Worm (Caenorhabditis elegans) whole organism, late embryonic: Measurements from ENCODE around the gene dnj-2.

Experiments used
- C08G9.2 ChIP-seq: sonication (generic microtip); optimal IDR thresholded peaks from 2 replicates; lab custom pipeline; 2016; ENCODE audit warnings: mild to moderate bottlenecking, missing genetic modification characterization, moderate library complexity, missing compliant biosample characterization
- C38D4.7 ChIP-seq: fragments of 200-800 bp; sonication (Bioruptor generic); optimal IDR thresholded peaks from 2 replicates; lab custom pipeline; 2018; ENCODE audit warnings: mild to moderate bottlenecking, missing genetic modification characterization, moderate library complexity, missing compliant biosample characterization
- F13H6.1 ChIP-seq: sonication (generic microtip); optimal IDR thresholded peaks from 2 replicates; lab custom pipeline; 2016; ENCODE audit warnings: missing genetic modification characterization, missing compliant biosample characterization
- K09A11.1 ChIP-seq: sonication (generic microtip); optimal IDR thresholded peaks from 2 replicates; lab custom pipeline; 2017; ENCODE audit warnings: antibody characterized with exemption, mild to moderate bottlenecking, missing genetic modification characterization, missing compliant biosample characterization; ENCODE audit not compliant: insufficient read depth
- T23F11.4 ChIP-seq: fragments of 200-800 bp; sonication (Bioruptor generic); optimal IDR thresholded peaks from 2 replicates; lab custom pipeline; 2018; ENCODE audit warnings: mild to moderate bottlenecking, missing genetic modification characterization, missing compliant biosample characterization
- Y22D7AL.16 ChIP-seq: sonication (generic microtip); optimal IDR thresholded peaks from 2 replicates; lab custom pipeline; 2016; ENCODE audit warnings: missing genetic modification characterization, missing compliant biosample characterization
- ahr-1 ChIP-seq: sonication (generic microtip); optimal IDR thresholded peaks from 2 replicates; lab custom pipeline; 2016; ENCODE audit warnings: missing genetic modification characterization, missing compliant biosample characterization
- ceh-18 ChIP-seq: sonication (generic microtip); optimal IDR thresholded peaks from 2 replicates; lab custom pipeline; 2016; ENCODE audit warnings: missing genetic modification characterization, missing compliant biosample characterization
- ceh-19 ChIP-seq: fragments of 200-800 bp; sonication (Bioruptor generic); optimal IDR thresholded peaks from 2 replicates; lab custom pipeline; 2018; ENCODE audit warnings: mild to moderate bottlenecking, missing genetic modification characterization, missing compliant biosample characterization
- ceh-2 ChIP-seq: sonication (generic microtip); optimal IDR thresholded peaks from 2 replicates; lab custom pipeline; 2016; ENCODE audit warnings: missing genotype, missing genetic modification characterization, missing compliant biosample characterization
- ceh-24 ChIP-seq: sonication (generic microtip); optimal IDR thresholded peaks from 2 replicates; lab custom pipeline; 2016; ENCODE audit warnings: mild to moderate bottlenecking, missing genetic modification characterization, missing compliant biosample characterization
- ceh-30 ChIP-seq: fragments of 150-350 bp; optimal IDR thresholded peaks from 2 replicates; lab custom pipeline; 2014; ENCODE audit warnings: missing biosample characterization, missing genetic modification characterization
- ceh-31 ChIP-seq: sonication (generic microtip); optimal IDR thresholded peaks from 2 replicates; lab custom pipeline; 2016; ENCODE audit warnings: missing genetic modification characterization, missing compliant biosample characterization
- ceh-34 ChIP-seq: sonication (generic microtip); optimal IDR thresholded peaks from 2 replicates; lab custom pipeline; 2016; ENCODE audit warnings: mild to moderate bottlenecking, missing genetic modification characterization, missing compliant biosample characterization
- ceh-48 ChIP-seq: sonication (generic microtip); optimal IDR thresholded peaks from 2 replicates; lab custom pipeline; 2016; ENCODE audit warnings: missing genetic modification characterization, inconsistent platforms, missing compliant biosample characterization
- ceh-6 ChIP-seq: fragments of 200-800 bp; sonication (Bioruptor generic); optimal IDR thresholded peaks from 2 replicates; lab custom pipeline; 2018; ENCODE audit warnings: mild to moderate bottlenecking, missing genetic modification characterization, missing compliant biosample characterization
- che-1 ChIP-seq: sonication (generic microtip); optimal IDR thresholded peaks from 2 replicates; lab custom pipeline; 2016; ENCODE audit warnings: mild to moderate bottlenecking, missing genetic modification characterization, missing compliant biosample characterization
- dmd-4 ChIP-seq: sonication (generic microtip); optimal IDR thresholded peaks from 2 replicates; lab custom pipeline; 2016; ENCODE audit warnings: borderline replicate concordance, missing genetic modification characterization, missing compliant biosample characterization
- elt-2 ChIP-seq: sonication (generic microtip); optimal IDR thresholded peaks from 2 replicates; lab custom pipeline; 2016; ENCODE audit warnings: missing genetic modification reagents, missing genetic modification characterization, missing compliant biosample characterization
- ets-4 ChIP-seq: sonication (generic microtip); optimal IDR thresholded peaks from 2 replicates; lab custom pipeline; 2016; ENCODE audit warnings: missing genetic modification characterization, missing compliant biosample characterization
- eyg-1 ChIP-seq: sonication (generic microtip); optimal IDR thresholded peaks from 2 replicates; lab custom pipeline; 2016; ENCODE audit warnings: missing genotype, missing genetic modification characterization, missing compliant biosample characterization
- fax-1 ChIP-seq: sonication (generic microtip); optimal IDR thresholded peaks from 2 replicates; lab custom pipeline; 2016; ENCODE audit warnings: missing genotype, missing genetic modification characterization, missing compliant biosample characterization
- fkh-10 ChIP-seq: fragments of 150-350 bp; optimal IDR thresholded peaks from 2 replicates; lab custom pipeline; 2014; ENCODE audit warnings: missing biosample characterization, missing genetic modification reagents, missing genetic modification characterization
- fkh-6 ChIP-seq: sonication (generic microtip); optimal IDR thresholded peaks from 2 replicates; lab custom pipeline; 2016; ENCODE audit warnings: missing genetic modification characterization, missing compliant biosample characterization
- gmeb-2 ChIP-seq: sonication (generic microtip); optimal IDR thresholded peaks from 2 replicates; lab custom pipeline; 2016; ENCODE audit warnings: missing genetic modification characterization, inconsistent platforms, missing compliant biosample characterization
- hlh-13 ChIP-seq: fragments of 200-800 bp; sonication (Bioruptor generic); optimal IDR thresholded peaks from 2 replicates; lab custom pipeline; 2018; ENCODE audit warnings: mild to moderate bottlenecking, missing genetic modification characterization, missing compliant biosample characterization
- hlh-30 ChIP-seq: sonication (generic microtip); optimal IDR thresholded peaks from 2 replicates; lab custom pipeline; 2017; ENCODE audit warnings: antibody characterized with exemption, missing genetic modification characterization, missing compliant biosample characterization; ENCODE audit not compliant: insufficient read depth
- hlh-8 ChIP-seq: sonication (generic microtip); optimal IDR thresholded peaks from 2 replicates; lab custom pipeline; 2016; ENCODE audit warnings: missing genotype, missing genetic modification characterization, missing compliant biosample characterization
- lim-6 ChIP-seq: sonication (generic microtip); optimal IDR thresholded peaks from 2 replicates; lab custom pipeline; 2016; ENCODE audit warnings: missing genetic modification characterization, missing compliant biosample characterization
- lin-11 ChIP-seq: fragments of 200-800 bp; sonication (Bioruptor generic); optimal IDR thresholded peaks from 2 replicates; lab custom pipeline; 2018; ENCODE audit warnings: mild to moderate bottlenecking, missing genetic modification characterization, missing compliant biosample characterization
- mec-3 ChIP-seq: sonication (generic microtip); optimal IDR thresholded peaks from 2 replicates; lab custom pipeline; 2016; ENCODE audit warnings: borderline replicate concordance, missing genetic modification characterization, missing compliant biosample characterization
- nfya-1 ChIP-seq: sonication (generic microtip); optimal IDR thresholded peaks from 2 replicates; lab custom pipeline; 2017; ENCODE audit warnings: missing genetic modification characterization, mild to moderate bottlenecking, missing compliant biosample characterization, antibody characterized with exemption, moderate library complexity
- nhr-11 ChIP-seq: fragments of 150-350 bp; optimal IDR thresholded peaks from 2 replicates; lab custom pipeline; 2014; ENCODE audit warnings: missing biosample characterization, missing genetic modification characterization
- nhr-232 ChIP-seq: sonication (generic microtip); optimal IDR thresholded peaks from 2 replicates; lab custom pipeline; 2016; ENCODE audit warnings: missing genetic modification characterization, missing compliant biosample characterization
- odd-2 ChIP-seq: sonication (generic microtip); optimal IDR thresholded peaks from 2 replicates; lab custom pipeline; 2017; ENCODE audit warnings: antibody characterized with exemption, mild to moderate bottlenecking, missing genetic modification characterization, missing compliant biosample characterization
- pag-3 ChIP-seq: sonication (generic microtip); optimal IDR thresholded peaks from 2 replicates; lab custom pipeline; 2016; ENCODE audit warnings: missing compliant biosample characterization, missing genetic modification characterization, borderline replicate concordance
- pat-9 ChIP-seq: fragments of 200-800 bp; sonication (Bioruptor generic); optimal IDR thresholded peaks from 2 replicates; lab custom pipeline; 2018; ENCODE audit warnings: mild to moderate bottlenecking, missing genetic modification characterization, moderate library complexity, missing compliant biosample characterization
- pax-1 ChIP-seq: fragments of 150-350 bp; optimal IDR thresholded peaks from 2 replicates; lab custom pipeline; 2014; ENCODE audit warnings: missing biosample characterization, missing genetic modification characterization
- pqm-1 ChIP-seq: sonication (generic microtip); optimal IDR thresholded peaks from 2 replicates; lab custom pipeline; 2016; ENCODE audit warnings: missing genetic modification characterization, missing compliant biosample characterization
- pros-1 ChIP-seq: fragments of 150-350 bp; optimal IDR thresholded peaks from 2 replicates; lab custom pipeline; 2014; ENCODE audit warnings: missing biosample characterization, missing genetic modification reagents, missing genetic modification characterization
- ref-2 ChIP-seq: sonication (generic microtip); optimal IDR thresholded peaks from 2 replicates; lab custom pipeline; 2016; ENCODE audit warnings: missing genetic modification characterization, missing compliant biosample characterization
- sdc-2 ChIP-seq: sonication (generic microtip); optimal IDR thresholded peaks from 2 replicates; lab custom pipeline; 2016; ENCODE audit warnings: missing genotype, missing genetic modification characterization, missing compliant biosample characterization
- sox-2 ChIP-seq: fragments of 200-800 bp; sonication (Bioruptor generic); IDR thresholded peaks from 2 replicates; pipeline ENCODE4 v1.3.6; 2022; ENCODE audit warnings: missing genetic modification reagents, missing genetic modification characterization, missing compliant biosample characterization
- sox-4 ChIP-seq: sonication (generic microtip); optimal IDR thresholded peaks from 2 replicates; lab custom pipeline; 2017; ENCODE audit warnings: mild to moderate bottlenecking, missing genetic modification characterization, inconsistent platforms, missing compliant biosample characterization
- syd-9 ChIP-seq: sonication (generic microtip); optimal IDR thresholded peaks from 2 replicates; lab custom pipeline; 2016; ENCODE audit warnings: mild to moderate bottlenecking, missing genetic modification characterization, moderate library complexity, missing compliant biosample characterization
- tbx-2 ChIP-seq: sonication (generic microtip); optimal IDR thresholded peaks from 2 replicates; lab custom pipeline; 2016; ENCODE audit warnings: missing genetic modification characterization, missing compliant biosample characterization
- tbx-7 ChIP-seq: sonication (generic microtip); optimal IDR thresholded peaks from 2 replicates; lab custom pipeline; 2016; ENCODE audit warnings: missing genotype, missing genetic modification characterization, missing compliant biosample characterization
- ttx-3 ChIP-seq: sonication (generic microtip); optimal IDR thresholded peaks from 2 replicates; lab custom pipeline; 2016; ENCODE audit warnings: missing genetic modification reagents, missing genetic modification characterization, missing compliant biosample characterization
- unc-3 ChIP-seq, 2 experiments: fragments of 200-800 bp in 1 of 2; sonication (Bioruptor generic) in 1 of 2; sonication (generic microtip) in 1 of 2; conservative IDR thresholded peaks in 1 of 2; optimal IDR thresholded peaks in 1 of 2; 2 replicates each; pipeline versions ENCODE4 v1.3.6 to Lab custom; 2016 to 2022; ENCODE audit warnings: missing compliant biosample characterization in 2 of 2, missing genetic modification characterization in 2 of 2, missing genetic modification reagents in 1 of 2
- unc-42 ChIP-seq: sonication (generic microtip); optimal IDR thresholded peaks from 2 replicates; lab custom pipeline; 2016; ENCODE audit warnings: missing genotype, missing genetic modification characterization, missing compliant biosample characterization
- unc-55 ChIP-seq: sonication (generic microtip); optimal IDR thresholded peaks from 2 replicates; lab custom pipeline; 2017; ENCODE audit warnings: missing biosample characterization, missing genetic modification reagents, missing genetic modification characterization
- zip-5 ChIP-seq: sonication (generic microtip); optimal IDR thresholded peaks from 2 replicates; lab custom pipeline; 2016; ENCODE audit warnings: missing genetic modification characterization, missing compliant biosample characterization

The dnj-2 gene

ce11 chrIV:11310624-11311023, 3.2 kb downstream of the dnj-2 start, which contains the start of gene znf-207:
Gene znf-207, plus strand, starts transcription at chrIV:11310972.
- TF ChIP-seq C08G9.2: no peak
- TF ChIP-seq ceh-19 (GFP tag; lab: Kevin White, UChicago): peak; percentile 52
- peak; percentile 69 for TF ChIP-seq ceh-2 (tag; lab: Kevin White, UChicago)
- TF ChIP-seq fkh-6 (tag; lab: Kevin White, UChicago): peak; percentile 63
- peak; percentile 82 for TF ChIP-seq ceh-31 (tag; lab: Kevin White, UChicago)
- TF ChIP-seq ceh-30 (tag; lab: Kevin White, UChicago): no peak
- TF ChIP-seq Y22D7AL.16 (tag; lab: Kevin White, UChicago): no peak
- no peak for TF ChIP-seq ceh-48 (tag; lab: Kevin White, UChicago)
- TF ChIP-seq nhr-11 (tag; lab: Kevin White, UChicago): no peak
- peak; percentile 45 for TF ChIP-seq F13H6.1 (tag; lab: Kevin White, UChicago)
- TF ChIP-seq dmd-4 (tag; lab: Kevin White, UChicago): peak; percentile 45
- peak; percentile 18 for TF ChIP-seq lin-11 (tag; lab: Kevin White, UChicago)
- TF ChIP-seq tbx-2 (tag; lab: Kevin White, UChicago): peak; percentile 78
- no peak for TF ChIP-seq sdc-2 (tag; lab: Kevin White, UChicago)
- peak; percentile 55 for TF ChIP-seq lim-6
- peak; percentile 54 for TF ChIP-seq fax-1 (tag; lab: Kevin White, UChicago)
- no peak for TF ChIP-seq hlh-8 (tag; lab: Kevin White, UChicago)
- TF ChIP-seq pqm-1 (tag; lab: Kevin White, UChicago): no peak
- peak; percentile 78 for TF ChIP-seq elt-2 (tag; lab: Kevin White, UChicago)
- TF ChIP-seq ceh-34 (tag; lab: Kevin White, UChicago): peak; percentile 59
- TF ChIP-seq pat-9 (tag; lab: Kevin White, UChicago): peak; percentile 3
- peak; percentile 99 for TF ChIP-seq unc-42
- TF ChIP-seq mec-3 (tag; lab: Kevin White, UChicago): no peak
- TF ChIP-seq hlh-13 (GFP tag; lab: Kevin White, UChicago): no peak
- no peak for TF ChIP-seq T23F11.4 (GFP tag; lab: Kevin White, UChicago)
- TF ChIP-seq pros-1 (tag; lab: Kevin White, UChicago): no peak
- peak; percentile 31 for TF ChIP-seq syd-9 (tag; lab: Kevin White, UChicago)
- peak; percentile 8 for TF ChIP-seq ahr-1 (tag; lab: Kevin White, UChicago)
- TF ChIP-seq ceh-18 (tag; lab: Kevin White, UChicago): peak; percentile 27
- no peak for TF ChIP-seq ceh-24 (tag; lab: Kevin White, UChicago)
- peak; percentile 67 for TF ChIP-seq nfya-1
- no peak for TF ChIP-seq pag-3 (tag; lab: Kevin White, UChicago)
- TF ChIP-seq nhr-232 (tag; lab: Kevin White, UChicago): peak; percentile 45
- TF ChIP-seq ref-2 (tag; lab: Kevin White, UChicago): peak; percentile 60
- TF ChIP-seq K09A11.1: peak; percentile 54
- TF ChIP-seq ets-4: peak; percentile 16
- peak; percentile 31 for TF ChIP-seq ceh-6
- TF ChIP-seq sox-4: peak; percentile 29
- TF ChIP-seq eyg-1 (tag; lab: Kevin White, UChicago): peak; percentile 32
- TF ChIP-seq ttx-3: peak; percentile 23
- peak; percentile 13 for TF ChIP-seq odd-2
- TF ChIP-seq gmeb-2 (tag; lab: Kevin White, UChicago): peak; percentile 19
- TF ChIP-seq sox-2 (GFP tag; lab: Robert Waterston, UW): 0 out of 2 replicates have a peak, but pooled peaks have one; percentile 23
- peak; percentile 28 for TF ChIP-seq C38D4.7 (GFP tag; lab: Kevin White, UChicago)
- no peak for TF ChIP-seq hlh-30 (tag; lab: Kevin White, UChicago)
- TF ChIP-seq zip-5 (tag; lab: Kevin White, UChicago): peak; percentile 42
- TF ChIP-seq pax-1: no peak
- peak; percentile 33 for TF ChIP-seq che-1 (tag; lab: Kevin White, UChicago)
- TF ChIP-seq tbx-7 (tag; lab: Kevin White, UChicago): peak; percentile 4
- no peak for TF ChIP-seq unc-55 (GFP tag; lab: Kevin White, UChicago)
- TF ChIP-seq fkh-10 (GFP tag; lab: Kevin White, UChicago): no peak
- no peak for TF ChIP-seq unc-3 (GFP tag; conservative IDR thresholded peaks at IDR 0.05; lab: Robert Waterston, UW)
- TF ChIP-seq unc-3 (tag; optimal IDR thresholded peaks at IDR 0.05; lab: Kevin White, UChicago): peak; percentile 65
